Worm (Caenorhabditis elegans): Measurements from ENCODE around the gene R11G10.4.

DNA sequence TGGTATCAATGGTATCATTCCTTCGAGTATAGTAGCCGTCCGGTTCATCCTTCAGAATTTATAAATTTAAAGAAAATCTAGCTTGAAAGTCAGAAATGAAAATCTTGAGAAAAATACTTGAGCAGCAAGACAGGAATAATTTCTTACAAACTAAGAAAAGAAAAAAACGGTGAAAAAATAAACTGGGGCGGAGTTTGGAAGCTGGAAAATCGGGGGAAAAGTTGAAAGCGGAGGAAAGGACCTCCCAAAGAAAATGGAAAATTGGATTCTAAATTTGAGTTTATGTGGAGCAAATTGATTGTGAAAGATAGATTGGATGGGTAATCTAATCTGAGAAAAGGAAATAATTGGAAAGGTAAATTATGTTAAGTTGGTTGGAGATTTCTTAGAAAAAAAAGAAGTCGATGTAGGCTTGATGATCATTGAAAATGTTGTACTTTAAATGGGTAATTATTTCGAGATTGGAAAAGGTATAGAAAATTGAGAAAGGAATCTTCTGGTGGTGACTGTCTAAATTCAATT lies 29.7 kb downstream of the R11G10.4 start, which contains the start of gene frpr-5:
- TF ChIP-seq nhr-12 (tag; optimal IDR thresholded peaks at IDR 0.05) (no peak), fos-1 (tag; optimal IDR thresholded peaks at IDR 0.05) (no peak), ztf-1 (GFP tag; conservative IDR thresholded peaks at IDR 0.05) (no peak), unc-39 (tag; optimal IDR thresholded peaks at IDR 0.05) (no peak), snpc-4 (tag; optimal IDR thresholded peaks at IDR 0.05) (no peak), C34F6.9 (tag; optimal IDR thresholded peaks at IDR 0.05) (no peak), nhr-77 (tag; optimal IDR thresholded peaks at IDR 0.05) (no peak), ZK546.5 (tag; optimal IDR thresholded peaks at IDR 0.05) (no peak), zag-1 (tag; optimal IDR thresholded peaks at IDR 0.05) (no peak), nhr-10 (tag; optimal IDR thresholded peaks at IDR 0.05) (no peak), nhr-11 (tag; optimal IDR thresholded peaks at IDR 0.05) (no peak), lin-11 (tag; optimal IDR thresholded peaks at IDR 0.05) (no peak), ama-1 (optimal IDR thresholded peaks at IDR 0.05) (no peak)

All from whole organism, L2 larva.